Worm (Caenorhabditis elegans): ENCODE results near the gene T01B6.1.

DNA sequence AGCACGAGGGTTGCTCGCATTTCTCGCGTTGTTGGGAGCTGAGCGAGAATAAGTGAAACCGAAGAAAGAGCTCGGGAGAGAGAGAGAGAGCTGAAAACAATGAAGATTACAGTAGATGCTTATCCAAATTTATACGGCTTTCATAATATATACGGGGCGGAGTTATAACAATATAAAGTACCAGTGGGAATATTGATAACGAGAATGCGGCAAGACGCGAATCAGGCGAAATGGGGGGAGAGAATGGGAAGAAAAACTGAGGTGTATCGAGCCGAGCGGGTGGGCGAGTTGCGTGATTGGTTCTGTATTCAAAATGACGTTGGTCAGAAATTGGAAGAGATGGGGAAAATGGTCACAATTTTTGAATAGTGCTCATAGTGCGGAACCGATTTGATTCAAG, 9.2 kb downstream of the T01B6.1 start, which contains the start of gene nlp-2:
- TF ChIP-seq ceh-20 (GFP tag; IDR thresholded peaks at IDR 0.05) (no peak), unc-39 (tag; optimal IDR thresholded peaks at IDR 0.05) (no peak), ceh-62 (tag; optimal IDR thresholded peaks at IDR 0.05) (no peak), mxl-3 (GFP tag; optimal IDR thresholded peaks at IDR 0.05) (no peak)

All from whole organism, L4 larva.